Comparison of ENCODE assay signal across 3 fruit fly cellular contexts in the genomic region with DNA sequence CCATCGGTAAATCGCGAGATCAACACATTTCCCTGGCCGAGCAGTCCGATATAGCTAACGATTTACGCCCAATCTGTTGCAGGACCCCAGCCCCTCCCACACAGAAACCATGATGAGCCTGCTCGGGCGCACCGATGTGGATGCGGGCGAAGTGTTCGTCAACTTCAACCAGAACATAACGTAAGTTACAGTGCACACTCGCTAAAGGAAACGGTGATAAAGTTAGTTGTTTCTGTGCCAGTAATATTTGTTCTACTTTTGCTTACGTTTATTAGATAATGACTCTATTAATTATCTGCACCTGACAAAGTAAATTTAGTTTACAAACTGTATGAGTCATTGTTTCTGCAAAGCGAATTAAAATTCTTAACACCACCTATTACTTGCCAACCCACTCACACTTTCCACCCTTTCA.
A peak's percentile ranks its signal among the peaks of the same experiment; 100 is the strongest.
TF ChIP-seq lines count a peak whose summit lies in the region.

No protein-coding gene starts in this region.

- no peak for TF ChIP-seq CTCF in whole organism, embryonic (GFP tag; optimal IDR thresholded peaks at IDR 0.05; lab: Kevin White, UChicago)

TF ChIP-seq in whole organism, embryonic, 481 proteins besides CTCF, POLR2A, EP300 and RAD21 (continues in another document):
- no peak for TF ChIP-seq zen (tag; optimal IDR thresholded peaks at IDR 0.05; lab: Kevin White, UChicago)
- TF ChIP-seq Optix (GFP tag; IDR thresholded peaks at IDR 0.05; lab: Robert Waterston, UW): 0 out of 3 replicates have a peak, but pooled peaks have one; percentile 32
- TF ChIP-seq BtbVII (GFP tag; optimal IDR thresholded peaks at IDR 0.05; lab: Kevin White, UChicago): no peak
- TF ChIP-seq Elba2 (GFP tag; optimal IDR thresholded peaks at IDR 0.05; lab: Kevin White, UChicago): no peak
- no peak for TF ChIP-seq gt (GFP tag; IDR thresholded peaks at IDR 0.05; lab: Robert Waterston, UW)
- no peak for TF ChIP-seq trem (tag; optimal IDR thresholded peaks at IDR 0.05; lab: Kevin White, UChicago)
- TF ChIP-seq CG10654 (GFP tag; optimal IDR thresholded peaks at IDR 0.05; lab: Kevin White, UChicago): no peak
- no peak for TF ChIP-seq cad (GFP tag; optimal IDR thresholded peaks at IDR 0.05; lab: Kevin White, UChicago)
- TF ChIP-seq CG2712 (tag; optimal IDR thresholded peaks at IDR 0.05; lab: Kevin White, UChicago): no peak
- peak; percentile 46 for TF ChIP-seq Ets65A (GFP tag; lab: Kevin White, UChicago)
- TF ChIP-seq CG16779 (GFP tag; IDR thresholded peaks at IDR 0.05; lab: Robert Waterston, UW): no peak
- TF ChIP-seq ara (GFP tag; IDR thresholded peaks at IDR 0.05; lab: Robert Waterston, UW): no peak
- TF ChIP-seq odd (GFP tag; optimal IDR thresholded peaks at IDR 0.05; lab: Kevin White, UChicago): no peak
- TF ChIP-seq nerfin-2 (GFP tag; IDR thresholded peaks at IDR 0.05; lab: Robert Waterston, UW; ENCODE audit: partially characterized antibody): peak; percentile 21; the same call in 1 of the 2 replicates
- TF ChIP-seq CG7357 (GFP tag; IDR thresholded peaks at IDR 0.05; lab: Robert Waterston, UW): no peak
- TF ChIP-seq ap (GFP tag; IDR thresholded peaks at IDR 0.05; lab: Robert Waterston, UW): no peak
- no peak for TF ChIP-seq tap (tag; optimal IDR thresholded peaks at IDR 0.05; lab: Kevin White, UChicago)
- TF ChIP-seq zfh1 (GFP tag; IDR thresholded peaks at IDR 0.05; lab: Robert Waterston, UW): 0 out of 3 replicates have a peak, but pooled peaks have one; percentile 13
- no peak for TF ChIP-seq CG11696 (GFP tag; IDR thresholded peaks at IDR 0.05; lab: Robert Waterston, UW)
- TF ChIP-seq otp (GFP tag; IDR thresholded peaks at IDR 0.05; lab: Robert Waterston, UW): no peak
- no peak for TF ChIP-seq Scr (GFP tag; IDR thresholded peaks at IDR 0.05; lab: Robert Waterston, UW; ENCODE audit: partially characterized antibody)
- TF ChIP-seq tio (GFP tag; optimal IDR thresholded peaks at IDR 0.05; lab: Kevin White, UChicago): no peak
- TF ChIP-seq Dp (GFP tag; optimal IDR thresholded peaks at IDR 0.05; lab: Kevin White, UChicago): no peak
- TF ChIP-seq hbn (GFP tag; IDR thresholded peaks at IDR 0.05; lab: Robert Waterston, UW; ENCODE audit: partially characterized antibody): no peak
- no peak for TF ChIP-seq lmd (GFP tag; IDR thresholded peaks at IDR 0.05; lab: Robert Waterston, UW)
- TF ChIP-seq Fer2 (tag; optimal IDR thresholded peaks at IDR 0.05; lab: Kevin White, UChicago): no peak
- TF ChIP-seq klu (GFP tag; IDR thresholded peaks at IDR 0.05; lab: Robert Waterston, UW): no peak
- TF ChIP-seq CG14710 (tag; optimal IDR thresholded peaks at IDR 0.05; lab: Kevin White, UChicago): no peak
- TF ChIP-seq CG8388 (GFP tag; optimal IDR thresholded peaks at IDR 0.05; lab: Kevin White, UChicago): no peak

TF ChIP-seq in whole organism, prepupa, 60 proteins besides CTCF, POLR2A, EP300 and RAD21:
- TF ChIP-seq CG7368 (GFP tag; optimal IDR thresholded peaks at IDR 0.05; lab: Kevin White, UChicago): no peak
- TF ChIP-seq CG15336 (GFP tag; IDR thresholded peaks at IDR 0.05; lab: Robert Waterston, UW): 0 out of 2 replicates have a peak, but pooled peaks have one; percentile 16

TF ChIP-seq in whole organism, pupa, 21 proteins besides CTCF, POLR2A, EP300 and RAD21:
- TF ChIP-seq Ets98B (GFP tag; IDR thresholded peaks at IDR 0.05; lab: Robert Waterston, UW) (peak; percentile 16; the same call in 1 of the 2 replicates), CG15710 (tag; optimal IDR thresholded peaks at IDR 0.05; lab: Kevin White, UChicago) (no peak), D1 (tag; optimal IDR thresholded peaks at IDR 0.05; lab: Kevin White, UChicago) (no peak), CG32121 (GFP tag; IDR thresholded peaks at IDR 0.05; lab: Robert Waterston, UW) (0 out of 2 replicates have a peak, but pooled peaks have one; percentile 30), fd96Ca (GFP tag; IDR thresholded peaks at IDR 0.05; lab: Robert Waterston, UW) (no peak), Snoo (tag; optimal IDR thresholded peaks at IDR 0.05; lab: Kevin White, UChicago) (no peak), EcR (GFP tag; optimal IDR thresholded peaks at IDR 0.05; lab: Kevin White, UChicago) (no peak)
